Fruit fly (Drosophila melanogaster) whole organism, embryonic: ENCODE results near the gene CG8851.

Experiments
- CG17186 ChIP-seq: fragments of 200-800 bp; sonication (Bioruptor generic); optimal IDR thresholded peaks from 3 replicates; lab custom pipeline; 2017; ENCODE audit warnings: missing biosample characterization, missing genetic modification reagents, missing genetic modification characterization
- CG7839 ChIP-seq: fragments of 200-800 bp; sonication (Bioruptor generic); optimal IDR thresholded peaks from 3 replicates; lab custom pipeline; 2018; ENCODE audit warnings: missing biosample characterization, mild to moderate bottlenecking, missing genetic modification characterization, moderate library complexity

DNA sequence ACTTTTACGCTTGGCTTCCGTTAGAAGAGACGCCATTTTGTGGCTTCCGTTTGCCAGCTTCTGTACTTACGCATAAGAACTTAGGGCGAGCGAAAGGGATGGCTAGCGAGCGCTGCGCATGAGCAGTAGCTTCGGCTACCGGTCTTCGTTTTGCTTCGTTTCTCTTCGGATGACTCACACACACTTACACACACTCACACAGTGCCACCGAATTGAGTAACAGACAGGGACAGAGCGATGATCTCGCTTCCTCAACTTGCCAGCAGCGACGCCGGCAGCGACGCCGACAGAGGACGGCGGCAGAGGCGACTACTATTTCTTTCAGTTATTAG lies 19.9 kb downstream of the CG8851 start:
- TF ChIP-seq CG17186 (GFP tag; lab: Kevin White, UChicago): no peak
- TF ChIP-seq CG7839 (tag; lab: Kevin White, UChicago): no peak
